Worm (Caenorhabditis elegans): ENCODE data around the gene C04G6.11.

- no peak for TF ChIP-seq T26A5.8 (tag; optimal IDR thresholded peaks at IDR 0.05)
- TF ChIP-seq ama-1 (optimal IDR thresholded peaks at IDR 0.05) = no peak
- no peak for TF ChIP-seq ama-1 (GFP tag; optimal IDR thresholded peaks at IDR 0.05)
- TF ChIP-seq aptf-3 (GFP tag; IDR thresholded peaks at IDR 0.05) = no peak
- no peak for TF ChIP-seq somi-1 (GFP tag; optimal IDR thresholded peaks at IDR 0.05)
- TF ChIP-seq xnd-1 (tag; optimal IDR thresholded peaks at IDR 0.05) = no peak
- no peak for TF ChIP-seq sptf-2 (GFP tag; optimal IDR thresholded peaks at IDR 0.05)
- no peak for TF ChIP-seq sea-2 (GFP tag; IDR thresholded peaks at IDR 0.05)
Measured at ce11 chrII:5142619-5143018, 39.0 kb upstream of the C04G6.11 start, which contains the start of gene F58A6.1.
